Worm (Caenorhabditis elegans) whole organism, young adult: ENCODE results near the gene figl-1.
A peak's percentile ranks its signal among the peaks of the same experiment; 100 is the strongest.

Experiments
- B0336.3 ChIP-seq: fragments of 200-800 bp; sonication (Bioruptor generic); IDR thresholded peaks from 2 replicates; pipeline ENCODE4 v1.3.6; 2022; ENCODE audit warnings: missing genetic modification characterization, missing compliant biosample characterization
- D2030.7 ChIP-seq: fragments of 200-800 bp; sonication (Bioruptor generic); IDR thresholded peaks from 2 replicates; pipeline ENCODE4 v1.3.6; 2022; ENCODE audit warnings: missing genetic modification reagents, missing genetic modification characterization, missing compliant biosample characterization
- F10E7.11 ChIP-seq: sonication (generic microtip); optimal IDR thresholded peaks from 2 replicates; lab custom pipeline; 2017; ENCODE audit warnings: mild to moderate bottlenecking, missing genetic modification characterization, moderate library complexity, missing compliant biosample characterization
- F23B12.7 ChIP-seq: sonication (generic microtip); optimal IDR thresholded peaks from 2 replicates; lab custom pipeline; 2017; ENCODE audit warnings: missing genetic modification characterization, mild to moderate bottlenecking, missing compliant biosample characterization, antibody characterized with exemption, moderate library complexity; ENCODE audit not compliant: insufficient read depth
- F49E8.2 ChIP-seq: sonication (generic microtip); optimal IDR thresholded peaks from 3 replicates; lab custom pipeline; 2017; ENCODE audit warnings: missing genetic modification characterization, mild to moderate bottlenecking, missing compliant biosample characterization, antibody characterized with exemption, moderate library complexity; ENCODE audit not compliant: insufficient read depth
- F57A8.1 ChIP-seq: fragments of 200-800 bp; sonication (Bioruptor generic); optimal IDR thresholded peaks from 2 replicates; lab custom pipeline; 2018; ENCODE audit warnings: mild to moderate bottlenecking, missing genetic modification characterization, moderate library complexity, missing compliant biosample characterization
- F57C9.4 ChIP-seq: sonication (generic microtip); optimal IDR thresholded peaks from 2 replicates; lab custom pipeline; 2017; ENCODE audit warnings: mild to moderate bottlenecking, missing genetic modification characterization, missing compliant biosample characterization
- K11D2.4 ChIP-seq: fragments of 200-800 bp; sonication (Bioruptor generic); IDR thresholded peaks from 2 replicates; pipeline ENCODE4 v1.3.6; 2022; ENCODE audit warnings: missing genetic modification reagents, missing genetic modification characterization, missing compliant biosample characterization
- K12H6.12 ChIP-seq: fragments of 200-800 bp; sonication (Bioruptor generic); optimal IDR thresholded peaks from 2 replicates; lab custom pipeline; 2018; ENCODE audit warnings: mild to moderate bottlenecking, missing genetic modification characterization, missing compliant biosample characterization
- Y79H2A.3 ChIP-seq: fragments of 200-800 bp; sonication (Bioruptor generic); conservative IDR thresholded peaks from 2 replicates; pipeline ENCODE4 v1.3.6; 2022; ENCODE audit warnings: missing genetic modification reagents, missing genetic modification characterization, missing compliant biosample characterization
- ZK185.1 ChIP-seq: sonication (generic microtip); optimal IDR thresholded peaks from 2 replicates; lab custom pipeline; 2016; ENCODE audit warnings: mild to moderate bottlenecking, missing genetic modification characterization, missing compliant biosample characterization; ENCODE audit not compliant: poor library complexity, severe bottlenecking
- aptf-2 ChIP-seq: fragments of 200-800 bp; sonication (Bioruptor generic); conservative IDR thresholded peaks from 2 replicates; pipeline ENCODE4 v1.3.6; 2022; ENCODE audit warnings: missing genetic modification reagents, missing genetic modification characterization, missing compliant biosample characterization
- atf-7 ChIP-seq: sonication (generic microtip); optimal IDR thresholded peaks from 2 replicates; lab custom pipeline; 2017; ENCODE audit warnings: mild to moderate bottlenecking, missing genetic modification characterization, missing compliant biosample characterization
- athp-1 ChIP-seq: sonication (generic microtip); optimal IDR thresholded peaks from 2 replicates; lab custom pipeline; 2017; ENCODE audit warnings: mild to moderate bottlenecking, missing genetic modification characterization, missing compliant biosample characterization
- attf-5 ChIP-seq: fragments of 200-800 bp; sonication (Bioruptor generic); optimal IDR thresholded peaks from 2 replicates; lab custom pipeline; 2018; ENCODE audit warnings: mild to moderate bottlenecking, missing genetic modification characterization, missing compliant biosample characterization
- attf-6 ChIP-seq: fragments of 200-800 bp; sonication (Bioruptor generic); IDR thresholded peaks from 2 replicates; pipeline ENCODE4 v1.3.6; 2022; ENCODE audit warnings: missing genetic modification reagents, missing genetic modification characterization, missing compliant biosample characterization
- bed-1 ChIP-seq: fragments of 200-800 bp; sonication (Bioruptor generic); IDR thresholded peaks from 2 replicates; pipeline ENCODE4 v1.3.6; 2022; ENCODE audit warnings: missing genetic modification reagents, missing genetic modification characterization, missing compliant biosample characterization
- cebp-1 ChIP-seq, 2 experiments: fragments of 200-800 bp in 1 of 2; sonication (Bioruptor generic) in 1 of 2; sonication (generic microtip) in 1 of 2; IDR thresholded peaks in 1 of 2; optimal IDR thresholded peaks in 1 of 2; 2 replicates each; pipeline versions ENCODE4 v1.3.6 to Lab custom; 2017 to 2022; ENCODE audit warnings: missing compliant biosample characterization in 2 of 2, missing genetic modification characterization in 2 of 2, mild to moderate bottlenecking in 1 of 2, missing genetic modification reagents in 1 of 2, moderate library complexity in 1 of 2
- ceh-58 ChIP-seq: fragments of 200-800 bp; sonication (Bioruptor generic); IDR thresholded peaks from 2 replicates; pipeline ENCODE4 v1.3.6; 2022; ENCODE audit warnings: missing genetic modification characterization, missing compliant biosample characterization
- ceh-91 ChIP-seq: fragments of 200-800 bp; sonication (Bioruptor generic); IDR thresholded peaks from 2 replicates; pipeline ENCODE4 v1.3.6; 2022; ENCODE audit warnings: missing genetic modification reagents, missing genetic modification characterization, missing compliant biosample characterization
- chd-7 ChIP-seq: sonication (generic microtip); optimal IDR thresholded peaks from 2 replicates; lab custom pipeline; 2016; ENCODE audit warnings: mild to moderate bottlenecking, missing genetic modification characterization, moderate library complexity, missing compliant biosample characterization
- dpff-1 ChIP-seq: sonication (generic microtip); optimal IDR thresholded peaks from 2 replicates; lab custom pipeline; 2017; ENCODE audit warnings: mild to moderate bottlenecking, missing genetic modification characterization, missing compliant biosample characterization
- efl-1 ChIP-seq: fragments of 150-350 bp; optimal IDR thresholded peaks from 2 replicates; lab custom pipeline; 2014; ENCODE audit warnings: missing biosample characterization, missing genetic modification reagents, missing genetic modification characterization
- egrh-3 ChIP-seq: fragments of 200-800 bp; sonication (Bioruptor generic); IDR thresholded peaks from 2 replicates; pipeline ENCODE4 v1.3.6; 2022; ENCODE audit warnings: missing genetic modification reagents, missing genetic modification characterization, missing compliant biosample characterization
- ekl-4 ChIP-seq: fragments of 200-800 bp; sonication (Bioruptor generic); IDR thresholded peaks from 2 replicates; pipeline ENCODE4 v1.3.6; 2022; ENCODE audit warnings: missing genetic modification reagents, missing genetic modification characterization, missing compliant biosample characterization
- hmg-1.2 ChIP-seq: fragments of 200-800 bp; sonication (Bioruptor generic); IDR thresholded peaks from 2 replicates; pipeline ENCODE4 v1.3.6; 2022; ENCODE audit warnings: missing genetic modification reagents, missing genetic modification characterization, missing compliant biosample characterization
- hmg-20 ChIP-seq: fragments of 200-800 bp; sonication (Bioruptor generic); IDR thresholded peaks from 2 replicates; pipeline ENCODE4 v1.3.6; 2022; ENCODE audit warnings: missing genetic modification reagents, missing genetic modification characterization, missing compliant biosample characterization
- hrde-1 ChIP-seq: sonication (generic microtip); optimal IDR thresholded peaks from 2 replicates; lab custom pipeline; 2016; ENCODE audit warnings: missing genetic modification characterization, mild to moderate bottlenecking, missing compliant biosample characterization, moderate library complexity, missing genotype, missing genetic modification reagents, borderline replicate concordance
- lin-26 ChIP-seq: fragments of 200-800 bp; sonication (Bioruptor generic); IDR thresholded peaks from 2 replicates; pipeline ENCODE4 v1.3.6; 2022; ENCODE audit warnings: missing genetic modification reagents, missing genetic modification characterization, missing compliant biosample characterization
- lin-35 ChIP-seq, 3 experiments: fragments of 150-350 bp in 2 of 3; sonication (generic microtip) in 1 of 3; optimal IDR thresholded peaks; 2 replicates each; lab custom pipeline; 2014 to 2018; ENCODE audit warnings: missing biosample characterization in 3 of 3, missing genetic modification characterization in 3 of 3, missing genetic modification reagents in 3 of 3
- lin-54 ChIP-seq: fragments of 200-800 bp; sonication (Bioruptor generic); optimal IDR thresholded peaks from 2 replicates; lab custom pipeline; 2018; ENCODE audit warnings: mild to moderate bottlenecking, missing genetic modification characterization, missing compliant biosample characterization
- lir-1 ChIP-seq: fragments of 200-800 bp; sonication (Bioruptor generic); conservative IDR thresholded peaks from 2 replicates; pipeline ENCODE4 v1.3.6; 2022; ENCODE audit warnings: missing genetic modification reagents, missing genetic modification characterization, missing compliant biosample characterization
- madf-6 ChIP-seq: fragments of 200-800 bp; sonication (Bioruptor generic); IDR thresholded peaks from 2 replicates; pipeline ENCODE4 v1.3.6; 2022; ENCODE audit warnings: missing genetic modification reagents, missing genetic modification characterization, missing compliant biosample characterization
- madf-8 ChIP-seq: fragments of 200-800 bp; sonication (Bioruptor generic); conservative IDR thresholded peaks from 2 replicates; pipeline ENCODE4 v1.3.6; 2022; ENCODE audit warnings: missing genetic modification reagents, missing genetic modification characterization, missing compliant biosample characterization
- mcd-1 ChIP-seq: fragments of 200-800 bp; sonication (Bioruptor generic); IDR thresholded peaks from 2 replicates; pipeline ENCODE4 v1.3.6; 2022; ENCODE audit warnings: missing genetic modification reagents, missing genetic modification characterization, missing compliant biosample characterization
- mes-4 ChIP-seq: sonication (generic microtip); optimal IDR thresholded peaks from 2 replicates; lab custom pipeline; 2016; ENCODE audit warnings: missing genotype, missing genetic modification characterization, missing compliant biosample characterization
- mxl-1 ChIP-seq: sonication (generic microtip); optimal IDR thresholded peaks from 2 replicates; lab custom pipeline; 2016; ENCODE audit warnings: missing genetic modification characterization, missing compliant biosample characterization
- nfya-2 ChIP-seq: fragments of 200-800 bp; sonication (Bioruptor generic); IDR thresholded peaks from 2 replicates; pipeline ENCODE4 v1.3.6; 2022; ENCODE audit warnings: missing genetic modification reagents, missing genetic modification characterization, missing compliant biosample characterization
- nhr-80 ChIP-seq: sonication (generic microtip); optimal IDR thresholded peaks from 2 replicates; lab custom pipeline; 2016; ENCODE audit warnings: missing genetic modification characterization, missing compliant biosample characterization
- snpc-1.3 ChIP-seq: sonication (generic microtip); optimal IDR thresholded peaks from 2 replicates; lab custom pipeline; 2017; ENCODE audit warnings: missing genetic modification characterization, mild to moderate bottlenecking, missing compliant biosample characterization, antibody characterized with exemption, moderate library complexity, missing genotype, missing genetic modification reagents; ENCODE audit not compliant: insufficient read depth
- somi-1 ChIP-seq: fragments of 200-800 bp; sonication (Bioruptor generic); optimal IDR thresholded peaks from 2 replicates; lab custom pipeline; 2018; ENCODE audit warnings: mild to moderate bottlenecking, missing genetic modification characterization, missing compliant biosample characterization
- tbp1 ChIP-seq: fragments of 200-800 bp; sonication (Bioruptor generic); optimal IDR thresholded peaks from 2 replicates; lab custom pipeline; 2018; ENCODE audit warnings: mild to moderate bottlenecking, missing genetic modification characterization, missing compliant biosample characterization
- tbx-9 ChIP-seq: sonication (generic microtip); optimal IDR thresholded peaks from 2 replicates; lab custom pipeline; 2016; ENCODE audit warnings: borderline replicate concordance, missing genetic modification characterization, inconsistent platforms, missing compliant biosample characterization
- ztf-18 ChIP-seq: sonication (generic microtip); optimal IDR thresholded peaks from 2 replicates; lab custom pipeline; 2016; ENCODE audit warnings: missing genotype, mild to moderate bottlenecking, missing genetic modification characterization, missing compliant biosample characterization
- ztf-25 ChIP-seq: fragments of 200-800 bp; sonication (Bioruptor generic); IDR thresholded peaks from 2 replicates; pipeline ENCODE4 v1.3.6; 2022; ENCODE audit warnings: missing genetic modification reagents, missing genetic modification characterization, missing compliant biosample characterization
- ztf-3 ChIP-seq: fragments of 200-800 bp; sonication (Bioruptor generic); optimal IDR thresholded peaks from 2 replicates; lab custom pipeline; 2018; ENCODE audit warnings: mild to moderate bottlenecking, missing genetic modification characterization, missing compliant biosample characterization

figl-1 gene

DNA sequence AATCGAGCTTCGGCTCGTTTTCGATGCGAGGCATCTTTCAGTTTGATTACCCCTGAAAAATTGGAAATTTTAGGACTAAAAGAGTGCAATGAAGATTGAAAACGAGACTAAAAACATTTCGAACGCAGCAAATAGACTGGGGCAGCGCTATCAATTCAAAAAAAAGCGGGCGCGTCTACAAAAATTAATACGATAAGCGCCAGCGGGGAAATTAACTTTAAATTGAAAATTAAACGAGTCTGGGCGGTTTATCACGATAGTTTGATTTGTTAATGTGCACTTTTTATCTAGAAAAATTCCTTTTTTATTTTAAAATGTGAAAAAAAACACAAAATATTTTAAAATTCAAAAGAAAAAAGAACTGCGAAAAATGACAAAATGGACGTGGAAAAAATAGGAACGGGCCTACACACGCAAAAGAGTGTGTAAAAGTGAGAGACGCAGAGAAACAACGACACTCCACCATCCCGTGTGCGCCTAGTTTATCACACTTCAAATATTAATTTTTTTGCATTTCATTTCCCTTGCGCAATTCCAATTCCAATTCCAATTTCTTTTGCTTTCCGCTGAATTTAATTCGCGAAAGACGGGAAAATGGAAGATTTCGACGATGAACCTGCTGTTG lies 25.6 kb upstream of the figl-1 start, which contains the start of the genes gmpr-1 and fipp-1 (continued):
- TF ChIP-seq ztf-3 (GFP tag; lab: Kevin White, UChicago) (no peak), hmg-20 (GFP tag; lab: Robert Waterston, UW) (no peak), dpff-1 (tag; lab: Kevin White, UChicago) (no peak), Y79H2A.3 (GFP tag; lab: Robert Waterston, UW) (no peak), tbx-9 (tag; lab: Kevin White, UChicago) (no peak), ZK185.1 (tag; lab: Kevin White, UChicago) (no peak), F57A8.1 (no peak), efl-1 (GFP tag; lab: Kevin White, UChicago) (peak; percentile 85), ztf-18 (tag; lab: Kevin White, UChicago) (no peak), B0336.3 (GFP tag; lab: Robert Waterston, UW) (no peak), madf-8 (GFP tag; lab: Robert Waterston, UW) (peak; percentile 85), aptf-2 (GFP tag; lab: Robert Waterston, UW) (no peak), egrh-3 (GFP tag; lab: Robert Waterston, UW) (no peak), ztf-25 (GFP tag; lab: Robert Waterston, UW) (no peak), mcd-1 (GFP tag; lab: Robert Waterston, UW) (peak; percentile 53; the same call in 1 of the 2 replicates), chd-7 (tag; lab: Kevin White, UChicago) (no peak), ceh-91 (peak; percentile 60; the same call in 1 of the 2 replicates), nfya-2 (no peak), lin-54 (peak; percentile 32), hmg-1.2 (GFP tag; lab: Robert Waterston, UW) (peak; percentile 99), ekl-4 (GFP tag; lab: Robert Waterston, UW) (no peak), somi-1 (no peak), F23B12.7 (tag; lab: Kevin White, UChicago) (peak; percentile 10), tbp1 (GFP tag; lab: Kevin White, UChicago) (no peak), F10E7.11 (no peak), F49E8.2 (no peak), lin-35 (GFP tag; optimal IDR thresholded peaks at IDR 0.05; lab: Kevin White, UChicago) (peak in 1 of 3 experiments; percentile 55), cebp-1 (GFP tag; IDR thresholded peaks at IDR 0.05; lab: Robert Waterston, UW) (no peak), cebp-1 (tag; optimal IDR thresholded peaks at IDR 0.05; lab: Kevin White, UChicago) (peak; percentile 16), madf-6 (GFP tag; lab: Robert Waterston, UW) (peak; percentile 89), K12H6.12 (tag; lab: Kevin White, UChicago) (no peak), ceh-58 (GFP tag; lab: Robert Waterston, UW) (no peak), lin-26 (GFP tag; lab: Robert Waterston, UW) (no peak), mes-4 (tag; lab: Kevin White, UChicago) (no peak), hrde-1 (tag; lab: Kevin White, UChicago) (no peak), D2030.7 (GFP tag; lab: Robert Waterston, UW) (peak; percentile 58; the same call in 1 of the 2 replicates), lir-1 (GFP tag; lab: Robert Waterston, UW) (no peak), nhr-80 (tag; lab: Kevin White, UChicago) (peak; percentile 47), atf-7 (no peak), attf-5 (no peak), attf-6 (GFP tag; lab: Robert Waterston, UW) (no peak), bed-1 (GFP tag; lab: Robert Waterston, UW) (no peak), snpc-1.3 (tag; lab: Kevin White, UChicago) (no peak), F57C9.4 (tag; lab: Kevin White, UChicago) (no peak), K11D2.4 (no peak), mxl-1 (tag; lab: Kevin White, UChicago) (no peak), athp-1 (peak; percentile 10)
